Worm (Caenorhabditis elegans) whole organism, mixed stage, embryonic: ENCODE data around the gene nlp-56.
A peak's percentile ranks its signal among the peaks of the same experiment; 100 is the strongest.

ENCODE experiments used
- M03D4.4 ChIP-seq: sonication (generic microtip); optimal IDR thresholded peaks from 2 replicates; lab custom pipeline; 2017; ENCODE audit warnings: mild to moderate bottlenecking, missing genetic modification characterization, missing compliant biosample characterization
- bed-3 ChIP-seq: fragments of 200-800 bp; sonication (Bioruptor generic); optimal IDR thresholded peaks from 3 replicates; lab custom pipeline; 2018; ENCODE audit warnings: mild to moderate bottlenecking, missing genetic modification characterization, moderate library complexity, missing compliant biosample characterization
- blmp-1 ChIP-seq: fragments of 150-350 bp; optimal IDR thresholded peaks from 2 replicates; lab custom pipeline; 2014; ENCODE audit warnings: missing biosample characterization, missing genetic modification characterization
- ceh-39 ChIP-seq: fragments of 150-350 bp; optimal IDR thresholded peaks from 2 replicates; lab custom pipeline; 2014; ENCODE audit warnings: missing biosample characterization, missing genetic modification characterization
- ceh-43 ChIP-seq: fragments of 200-800 bp; sonication (Bioruptor generic); optimal IDR thresholded peaks from 2 replicates; lab custom pipeline; 2018; ENCODE audit warnings: mild to moderate bottlenecking, missing genetic modification characterization, moderate library complexity, missing compliant biosample characterization
- ceh-83 ChIP-seq: fragments of 200-800 bp; sonication (Bioruptor generic); optimal IDR thresholded peaks from 2 replicates; lab custom pipeline; 2018; ENCODE audit warnings: mild to moderate bottlenecking, missing genetic modification characterization, missing compliant biosample characterization
- ces-1 ChIP-seq: fragments of 150-350 bp; optimal IDR thresholded peaks from 2 replicates; lab custom pipeline; 2014; ENCODE audit warnings: missing biosample characterization, missing genetic modification reagents, missing genetic modification characterization
- cnd-1 ChIP-seq: fragments of 200-800 bp; sonication (Bioruptor generic); optimal IDR thresholded peaks from 2 replicates; lab custom pipeline; 2018; ENCODE audit warnings: mild to moderate bottlenecking, missing genetic modification characterization, missing compliant biosample characterization
- drap-1 ChIP-seq: fragments of 200-800 bp; sonication (Bioruptor generic); optimal IDR thresholded peaks from 3 replicates; lab custom pipeline; 2018; ENCODE audit warnings: mild to moderate bottlenecking, missing genetic modification characterization, missing compliant biosample characterization
- elt-1 ChIP-seq: sonication (generic microtip); optimal IDR thresholded peaks from 2 replicates; lab custom pipeline; 2017; ENCODE audit warnings: missing genetic modification characterization, mild to moderate bottlenecking, missing compliant biosample characterization, antibody characterized with exemption, moderate library complexity, borderline replicate concordance; ENCODE audit not compliant: insufficient read depth
- elt-3 ChIP-seq: fragments of 150-350 bp; optimal IDR thresholded peaks from 2 replicates; lab custom pipeline; 2014; ENCODE audit warnings: missing biosample characterization, missing genetic modification characterization
- flh-1 ChIP-seq: fragments of 200-800 bp; sonication (Bioruptor generic); optimal IDR thresholded peaks from 2 replicates; lab custom pipeline; 2018; ENCODE audit warnings: mild to moderate bottlenecking, missing genetic modification characterization, moderate library complexity, missing compliant biosample characterization
- ham-2 ChIP-seq: fragments of 200-800 bp; sonication (Bioruptor generic); optimal IDR thresholded peaks from 2 replicates; lab custom pipeline; 2018; ENCODE audit warnings: mild to moderate bottlenecking, missing genetic modification characterization, missing compliant biosample characterization
- hlh-1 ChIP-seq: fragments of 150-350 bp; optimal IDR thresholded peaks from 2 replicates; lab custom pipeline; 2014; ENCODE audit warnings: missing biosample characterization, missing genetic modification reagents, missing genetic modification characterization
- lin-13 ChIP-seq: fragments of 150-350 bp; optimal IDR thresholded peaks from 2 replicates; lab custom pipeline; 2014; ENCODE audit warnings: missing biosample characterization, missing genetic modification characterization
- lin-32 ChIP-seq: fragments of 200-800 bp; sonication (Bioruptor generic); optimal IDR thresholded peaks from 2 replicates; lab custom pipeline; 2018; ENCODE audit warnings: mild to moderate bottlenecking, missing genetic modification characterization, missing compliant biosample characterization
- lsy-2 ChIP-seq: fragments of 150-350 bp; optimal IDR thresholded peaks from 2 replicates; lab custom pipeline; 2014; ENCODE audit warnings: missing biosample characterization, missing genetic modification characterization
- mab-5 ChIP-seq: fragments of 150-350 bp; optimal IDR thresholded peaks from 2 replicates; lab custom pipeline; 2014; ENCODE audit warnings: missing biosample characterization, missing genetic modification characterization
- mep-1 ChIP-seq: fragments of 150-350 bp; optimal IDR thresholded peaks from 2 replicates; lab custom pipeline; 2017; ENCODE audit warnings: missing biosample characterization, missing genetic modification reagents, missing genetic modification characterization, inconsistent platforms
- mls-2 ChIP-seq: sonication (generic microtip); optimal IDR thresholded peaks from 2 replicates; lab custom pipeline; 2016; ENCODE audit warnings: mild to moderate bottlenecking, missing genetic modification characterization, moderate library complexity, missing compliant biosample characterization
- nhr-12 ChIP-seq: fragments of 150-350 bp; optimal IDR thresholded peaks from 2 replicates; lab custom pipeline; 2014; ENCODE audit warnings: missing biosample characterization, missing genetic modification characterization
- nhr-2 ChIP-seq: fragments of 150-350 bp; optimal IDR thresholded peaks from 2 replicates; lab custom pipeline; 2014; ENCODE audit warnings: missing biosample characterization, missing genetic modification characterization
- nhr-237 ChIP-seq: fragments of 150-350 bp; optimal IDR thresholded peaks from 2 replicates; lab custom pipeline; 2014; ENCODE audit warnings: missing biosample characterization, missing genetic modification characterization
- nhr-28 ChIP-seq: fragments of 150-350 bp; optimal IDR thresholded peaks from 2 replicates; lab custom pipeline; 2014; ENCODE audit warnings: missing biosample characterization, missing genetic modification characterization
- nhr-76 ChIP-seq: sonication (generic microtip); optimal IDR thresholded peaks from 2 replicates; lab custom pipeline; 2017; ENCODE audit warnings: missing biosample characterization, missing genetic modification characterization
- pha-4 ChIP-seq: fragments of 150-350 bp; optimal IDR thresholded peaks from 2 replicates; lab custom pipeline; 2018; ENCODE audit warnings: missing biosample characterization, missing genetic modification reagents, missing genetic modification characterization
- sem-2 ChIP-seq: fragments of 200-800 bp; sonication (Bioruptor generic); optimal IDR thresholded peaks from 2 replicates; lab custom pipeline; 2018; ENCODE audit warnings: mild to moderate bottlenecking, missing genetic modification characterization, missing compliant biosample characterization
- snpc-4 ChIP-seq: fragments of 150-350 bp; optimal IDR thresholded peaks from 2 replicates; lab custom pipeline; 2014; ENCODE audit warnings: missing biosample characterization, missing genetic modification characterization
- sptf-1 ChIP-seq: sonication (generic microtip); optimal IDR thresholded peaks from 2 replicates; lab custom pipeline; 2017; ENCODE audit warnings: mild to moderate bottlenecking, missing genetic modification characterization, moderate library complexity, missing compliant biosample characterization
- tbx-8 ChIP-seq: fragments of 200-800 bp; sonication (Bioruptor generic); optimal IDR thresholded peaks from 2 replicates; lab custom pipeline; 2018; ENCODE audit warnings: mild to moderate bottlenecking, missing genetic modification characterization, moderate library complexity, missing compliant biosample characterization
- unc-120 ChIP-seq: sonication (generic microtip); optimal IDR thresholded peaks from 2 replicates; lab custom pipeline; 2017; ENCODE audit warnings: missing genetic modification characterization, missing compliant biosample characterization; ENCODE audit not compliant: poor library complexity, severe bottlenecking
- unc-39 ChIP-seq: fragments of 150-350 bp; optimal IDR thresholded peaks from 2 replicates; lab custom pipeline; 2014; ENCODE audit warnings: missing biosample characterization, missing genetic modification characterization
- unc-62 ChIP-seq: fragments of 150-350 bp; optimal IDR thresholded peaks from 2 replicates; lab custom pipeline; 2014; ENCODE audit warnings: missing biosample characterization, missing genetic modification reagents, missing genetic modification characterization
- zip-8 ChIP-seq: fragments of 150-350 bp; optimal IDR thresholded peaks from 2 replicates; lab custom pipeline; 2014; ENCODE audit warnings: missing biosample characterization, missing genetic modification characterization
- ztf-11 ChIP-seq: fragments of 150-350 bp; optimal IDR thresholded peaks from 2 replicates; lab custom pipeline; 2014; ENCODE audit warnings: missing biosample characterization, missing genetic modification characterization

The nlp-56 gene

ce11 chrIV:14824878-14825352 is 40.4 kb upstream of the nlp-56 start, which contains the start of gene sec-61.A:
sec-61.A (minus strand) TSS chrIV:14825264.
- TF ChIP-seq blmp-1 (tag; lab: Kevin White, UChicago) (no peak), ceh-43 (GFP tag; lab: Kevin White, UChicago) (no peak), lin-32 (GFP tag; lab: Kevin White, UChicago) (no peak), ces-1 (peak; percentile 64), sptf-1 (tag; lab: Kevin White, UChicago) (peak; percentile 49), mab-5 (no peak), nhr-76 (tag; lab: Kevin White, UChicago) (no peak), elt-1 (tag; lab: Kevin White, UChicago) (no peak), mep-1 (peak; percentile 35), mls-2 (tag; lab: Kevin White, UChicago) (no peak), nhr-237 (tag; lab: Kevin White, UChicago) (peak; percentile 83), nhr-28 (tag; lab: Kevin White, UChicago) (no peak), sem-2 (GFP tag; lab: Kevin White, UChicago) (no peak), nhr-2 (tag; lab: Kevin White, UChicago) (no peak), ceh-39 (tag; lab: Kevin White, UChicago) (peak; percentile 69), hlh-1 (tag; lab: Kevin White, UChicago) (no peak), zip-8 (tag; lab: Kevin White, UChicago) (no peak), snpc-4 (tag; lab: Kevin White, UChicago) (no peak), cnd-1 (peak; percentile 46), pha-4 (tag; lab: Kevin White, UChicago) (no peak), lin-13 (peak; percentile 68), lsy-2 (tag; lab: Kevin White, UChicago) (peak; percentile 97), tbx-8 (GFP tag; lab: Kevin White, UChicago) (no peak), flh-1 (GFP tag; lab: Kevin White, UChicago) (no peak), ztf-11 (no peak), unc-120 (tag; lab: Kevin White, UChicago) (peak; percentile 46), M03D4.4 (tag; lab: Kevin White, UChicago) (peak; percentile 61), ceh-83 (GFP tag; lab: Kevin White, UChicago) (peak; percentile 35), unc-39 (tag; lab: Kevin White, UChicago) (no peak), elt-3 (no peak), nhr-12 (no peak), drap-1 (GFP tag; lab: Kevin White, UChicago) (peak; percentile 41), bed-3 (GFP tag; lab: Kevin White, UChicago) (no peak), unc-62 (no peak), ham-2 (GFP tag; lab: Kevin White, UChicago) (no peak)

- no peak for TF ChIP-seq M03D4.4 (tag; lab: Kevin White, UChicago)
- TF ChIP-seq nhr-28 (tag; lab: Kevin White, UChicago), result no peak
- TF ChIP-seq snpc-4 (tag; lab: Kevin White, UChicago), result no peak
- no peak for TF ChIP-seq unc-39 (tag; lab: Kevin White, UChicago)
- no peak for TF ChIP-seq ces-1
- TF ChIP-seq zip-8 (tag; lab: Kevin White, UChicago), result no peak
- no peak for TF ChIP-seq bed-3 (GFP tag; lab: Kevin White, UChicago)
- no peak for TF ChIP-seq unc-62
- TF ChIP-seq mab-5, result no peak
- TF ChIP-seq lsy-2 (tag; lab: Kevin White, UChicago), result no peak
- no peak for TF ChIP-seq sem-2 (GFP tag; lab: Kevin White, UChicago)
- TF ChIP-seq nhr-12, result no peak
- TF ChIP-seq lin-32 (GFP tag; lab: Kevin White, UChicago), result no peak
Measured at ce11 chrIV:14824201-14824600, 39.7 kb upstream of the nlp-56 start.

- no peak for TF ChIP-seq elt-3
- no peak for TF ChIP-seq ceh-43 (GFP tag; lab: Kevin White, UChicago)
- TF ChIP-seq ces-1, result peak; percentile 37
- TF ChIP-seq lsy-2 (tag; lab: Kevin White, UChicago), result no peak
Measured at ce11 chrIV:14822267-14822666, 37.7 kb upstream of the nlp-56 start.

ce11 chrIV:14816288-14816687 is 31.8 kb upstream of the nlp-56 start, which contains the start of gene Y57G11C.46:
Y57G11C.46 (minus strand) TSS chrIV:14816388.
- TF ChIP-seq cnd-1 (no peak), M03D4.4 (tag; lab: Kevin White, UChicago) (no peak), hlh-1 (tag; lab: Kevin White, UChicago) (no peak), drap-1 (GFP tag; lab: Kevin White, UChicago) (no peak), unc-62 (no peak), tbx-8 (GFP tag; lab: Kevin White, UChicago) (no peak), elt-3 (no peak), lin-13 (no peak), ceh-39 (tag; lab: Kevin White, UChicago) (no peak)
- TF ChIP-seq, all 35 proteins: peak for 0
